Fruit fly (Drosophila melanogaster) whole organism, embryonic: ENCODE results near the gene CG5541.

Experiments
- CG10462 ChIP-seq: fragments of 200-800 bp; sonication (Bioruptor generic); optimal IDR thresholded peaks from 2 replicates; lab custom pipeline; 2016; ENCODE audit warnings: missing biosample characterization, missing genetic modification characterization
- CG10543 ChIP-seq: fragments of 200-800 bp; sonication (Bioruptor generic); optimal IDR thresholded peaks from 3 replicates; lab custom pipeline; 2017; ENCODE audit warnings: missing biosample characterization, mild to moderate bottlenecking, missing genetic modification characterization, moderate library complexity
- CG12744 ChIP-seq: fragments of 200-800 bp; sonication (Bioruptor generic); optimal IDR thresholded peaks from 2 replicates; lab custom pipeline; 2016; ENCODE audit warnings: missing biosample characterization, missing genetic modification characterization
- CG12942 ChIP-seq: fragments of 200-800 bp; sonication (Bioruptor generic); optimal IDR thresholded peaks from 3 replicates; lab custom pipeline; 2016; ENCODE audit warnings: missing biosample characterization, missing genetic modification characterization
- CG13287 ChIP-seq: fragments of 200-800 bp; sonication (Bioruptor generic); IDR thresholded peaks from 2 replicates; pipeline ENCODE4 v1.3.6; 2022; ENCODE audit warnings: missing biosample characterization, missing genetic modification characterization; ENCODE audit not compliant: partially characterized antibody
- CG13894 ChIP-seq: fragments of 200-800 bp; sonication (Bioruptor generic); optimal IDR thresholded peaks from 3 replicates; lab custom pipeline; 2018; ENCODE audit warnings: missing biosample characterization, mild to moderate bottlenecking, missing genetic modification characterization, moderate library complexity
- CG14014 ChIP-seq: fragments of 200-800 bp; sonication (Bioruptor generic); IDR thresholded peaks from 2 replicates; pipeline ENCODE4 v1.3.6; 2022; ENCODE audit warnings: missing biosample characterization, missing genetic modification characterization
- CG16779 ChIP-seq: fragments of 200-800 bp; sonication (Bioruptor generic); IDR thresholded peaks from 2 replicates; pipeline ENCODE4 v1.3.6; 2022; ENCODE audit warnings: missing biosample characterization, missing genetic modification characterization
- CG17186 ChIP-seq: fragments of 200-800 bp; sonication (Bioruptor generic); optimal IDR thresholded peaks from 3 replicates; lab custom pipeline; 2017; ENCODE audit warnings: missing biosample characterization, missing genetic modification reagents, missing genetic modification characterization
- CG2199 ChIP-seq: fragments of 200-800 bp; sonication (Bioruptor generic); IDR thresholded peaks from 3 replicates; pipeline ENCODE4 v1.3.6; 2022; ENCODE audit warnings: missing biosample characterization, missing genetic modification characterization
- CG30431 ChIP-seq: fragments of 200-800 bp; sonication (Bioruptor generic); optimal IDR thresholded peaks from 2 replicates; lab custom pipeline; 2017; ENCODE audit warnings: missing biosample characterization, missing genetic modification characterization
- CG31388 ChIP-seq: fragments of 200-800 bp; sonication (Bioruptor generic); optimal IDR thresholded peaks from 2 replicates; lab custom pipeline; 2016; ENCODE audit warnings: missing biosample characterization, missing genetic modification characterization
- CG3995 ChIP-seq: fragments of 200-800 bp; sonication (Bioruptor generic); optimal IDR thresholded peaks from 3 replicates; lab custom pipeline; 2016; ENCODE audit warnings: missing biosample characterization, missing genetic modification characterization
- CG4282 ChIP-seq: fragments of 200-800 bp; sonication (Bioruptor generic); optimal IDR thresholded peaks from 2 replicates; lab custom pipeline; 2016; ENCODE audit warnings: missing biosample characterization, missing genetic modification characterization
- CG4424 ChIP-seq: fragments of 200-800 bp; sonication (Bioruptor generic); optimal IDR thresholded peaks from 3 replicates; lab custom pipeline; 2016; ENCODE audit warnings: missing biosample characterization, missing genetic modification characterization
- CG6854 ChIP-seq: fragments of 200-800 bp; sonication (Bioruptor generic); optimal IDR thresholded peaks from 3 replicates; lab custom pipeline; 2017; ENCODE audit warnings: missing biosample characterization, mild to moderate bottlenecking, missing genetic modification characterization
- CG8924 ChIP-seq: fragments of 200-800 bp; optimal IDR thresholded peaks from 3 replicates; lab custom pipeline; 2019; ENCODE audit warnings: missing biosample characterization, mild to moderate bottlenecking, missing genetic modification characterization, moderate library complexity
- CG9609 ChIP-seq: fragments of 200-800 bp; sonication (Bioruptor generic); optimal IDR thresholded peaks from 3 replicates; lab custom pipeline; 2016; ENCODE audit warnings: missing biosample characterization, missing genetic modification characterization
- GATAe ChIP-seq: fragments of 200-800 bp; sonication (Bioruptor generic); conservative IDR thresholded peaks from 2 replicates; pipeline ENCODE4 v1.3.6; 2022; ENCODE audit warnings: missing biosample characterization, missing genetic modification characterization
- H15 ChIP-seq: fragments of 200-800 bp; sonication (Bioruptor generic); IDR thresholded peaks from 3 replicates; pipeline ENCODE4 v1.3.6; 2022; ENCODE audit warnings: missing biosample characterization, missing genetic modification characterization
- HLHmδ ChIP-seq: fragments of 200-800 bp; sonication (Bioruptor generic); optimal IDR thresholded peaks from 2 replicates; lab custom pipeline; 2018; ENCODE audit warnings: missing biosample characterization, mild to moderate bottlenecking, missing genetic modification characterization, moderate library complexity
- Hey ChIP-seq: fragments of 200-800 bp; sonication (Bioruptor generic); optimal IDR thresholded peaks from 3 replicates; lab custom pipeline; 2018; ENCODE audit warnings: missing biosample characterization, mild to moderate bottlenecking, missing genetic modification characterization
- Hr3 ChIP-seq: fragments of 200-800 bp; sonication (Bioruptor generic); optimal IDR thresholded peaks from 3 replicates; lab custom pipeline; 2016; ENCODE audit warnings: missing biosample characterization, missing genetic modification characterization
- Med ChIP-seq: fragments of 200-800 bp; sonication (Bioruptor generic); peaks from one replicate; lab custom pipeline; 2016; ENCODE audit warnings: missing biosample characterization, missing genetic modification characterization, mild to moderate bottlenecking, inconsistent platforms, moderate library complexity
- Mes4 ChIP-seq: fragments of 200-800 bp; sonication (Bioruptor generic); optimal IDR thresholded peaks from 2 replicates; lab custom pipeline; 2016; ENCODE audit warnings: missing biosample characterization, missing genetic modification characterization
- Neu2 ChIP-seq: fragments of 200-800 bp; sonication (Bioruptor generic); optimal IDR thresholded peaks from 3 replicates; lab custom pipeline; 2016; ENCODE audit warnings: missing biosample characterization, missing genetic modification characterization, borderline replicate concordance
- Poxn ChIP-seq: fragments of 200-800 bp; sonication (Bioruptor generic); IDR thresholded peaks from 2 replicates; pipeline ENCODE4 v1.3.6; 2022; ENCODE audit warnings: missing biosample characterization, missing genetic modification characterization
- Sox102F ChIP-seq: fragments of 200-800 bp; sonication (Bioruptor generic); optimal IDR thresholded peaks from 2 replicates; lab custom pipeline; 2018; ENCODE audit warnings: missing biosample characterization, mild to moderate bottlenecking, missing genetic modification characterization, moderate library complexity
- ab ChIP-seq: fragments of 200-800 bp; sonication (Bioruptor generic); optimal IDR thresholded peaks from 2 replicates; lab custom pipeline; 2016; ENCODE audit warnings: missing biosample characterization, missing genetic modification characterization
- al ChIP-seq: fragments of 200-800 bp; sonication (Bioruptor generic); IDR thresholded peaks from 2 replicates; pipeline ENCODE4 v1.3.6; 2022; ENCODE audit warnings: missing biosample characterization, missing genetic modification characterization
- chn ChIP-seq: fragments of 200-800 bp; sonication (Bioruptor generic); optimal IDR thresholded peaks from 2 replicates; lab custom pipeline; 2016; ENCODE audit warnings: missing biosample characterization, missing genetic modification characterization
- cwo ChIP-seq: fragments of 200-800 bp; sonication (Bioruptor generic); optimal IDR thresholded peaks from 3 replicates; lab custom pipeline; 2017; ENCODE audit warnings: missing biosample characterization, missing genetic modification characterization, mild to moderate bottlenecking, moderate library complexity, missing genetic modification reagents
- da ChIP-seq: fragments of 200-800 bp; sonication (Bioruptor generic); optimal IDR thresholded peaks from 2 replicates; lab custom pipeline; 2016; ENCODE audit warnings: missing biosample characterization, missing genetic modification characterization
- dan ChIP-seq: fragments of 200-800 bp; sonication (Bioruptor generic); IDR thresholded peaks from 2 replicates; pipeline ENCODE4 v1.3.6; 2022; ENCODE audit warnings: missing biosample characterization, missing genetic modification characterization
- en ChIP-seq: fragments of 200-800 bp; sonication (Bioruptor generic); optimal IDR thresholded peaks from 2 replicates; lab custom pipeline; 2016; ENCODE audit warnings: missing biosample characterization, missing genetic modification characterization
- grn ChIP-seq: fragments of 200-800 bp; sonication (Bioruptor generic); optimal IDR thresholded peaks from 3 replicates; lab custom pipeline; 2017; ENCODE audit warnings: missing biosample characterization, missing genetic modification characterization
- gt ChIP-seq: fragments of 200-800 bp; sonication (Bioruptor generic); IDR thresholded peaks from 2 replicates; pipeline ENCODE4 v1.3.6; 2022; ENCODE audit warnings: missing biosample characterization, missing genetic modification characterization
- ham ChIP-seq: fragments of 200-800 bp; sonication (Bioruptor generic); IDR thresholded peaks from 2 replicates; pipeline ENCODE4 v1.3.6; 2022; ENCODE audit warnings: missing biosample characterization, missing genetic modification characterization
- inv ChIP-seq: fragments of 200-800 bp; sonication (Bioruptor generic); IDR thresholded peaks from 2 replicates; pipeline ENCODE4 v1.3.6; 2022; ENCODE audit warnings: missing biosample characterization, missing genetic modification characterization; ENCODE audit not compliant: partially characterized antibody
- kay ChIP-seq: fragments of 200-800 bp; sonication (Bioruptor generic); optimal IDR thresholded peaks from 2 replicates; lab custom pipeline; 2016; ENCODE audit warnings: missing biosample characterization, missing genetic modification characterization
- mirr ChIP-seq: fragments of 200-800 bp; sonication (Bioruptor generic); optimal IDR thresholded peaks from 3 replicates; lab custom pipeline; 2018; ENCODE audit warnings: missing biosample characterization, mild to moderate bottlenecking, missing genetic modification characterization
- nerfin-2 ChIP-seq: fragments of 200-800 bp; sonication (Bioruptor generic); IDR thresholded peaks from 2 replicates; pipeline ENCODE4 v1.3.6; 2022; ENCODE audit warnings: missing biosample characterization, missing genetic modification characterization; ENCODE audit not compliant: partially characterized antibody
- org-1 ChIP-seq: fragments of 200-800 bp; sonication (Bioruptor generic); optimal IDR thresholded peaks from 2 replicates; lab custom pipeline; 2017; ENCODE audit warnings: missing biosample characterization, missing genetic modification characterization
- pita ChIP-seq: fragments of 200-800 bp; sonication (Bioruptor generic); optimal IDR thresholded peaks from 2 replicates; lab custom pipeline; 2017; ENCODE audit warnings: missing biosample characterization, mild to moderate bottlenecking, missing genetic modification characterization
- salm ChIP-seq: fragments of 200-800 bp; sonication (Bioruptor generic); optimal IDR thresholded peaks from 2 replicates; lab custom pipeline; 2018; ENCODE audit warnings: missing biosample characterization, mild to moderate bottlenecking, missing genetic modification characterization
- sna ChIP-seq: fragments of 200-800 bp; sonication (Bioruptor generic); IDR thresholded peaks from 2 replicates; pipeline ENCODE4 v1.3.6; 2022; ENCODE audit warnings: missing biosample characterization, missing genetic modification characterization; ENCODE audit not compliant: partially characterized antibody
- ssp ChIP-seq: fragments of 200-800 bp; sonication (Bioruptor generic); IDR thresholded peaks from 2 replicates; pipeline ENCODE4 v1.3.6; 2022; ENCODE audit warnings: missing biosample characterization, missing genetic modification characterization
- vfl ChIP-seq: fragments of 200-800 bp; sonication (Bioruptor generic); optimal IDR thresholded peaks from 2 replicates; lab custom pipeline; 2016; ENCODE audit warnings: missing biosample characterization, missing genetic modification characterization
- wor ChIP-seq: fragments of 200-800 bp; sonication (Bioruptor generic); IDR thresholded peaks from 2 replicates; pipeline ENCODE4 v1.3.6; 2022; ENCODE audit warnings: missing biosample characterization, missing genetic modification characterization
- zfh1 ChIP-seq: fragments of 200-800 bp; sonication (Bioruptor generic); IDR thresholded peaks from 3 replicates; pipeline ENCODE4 v1.3.6; 2022; ENCODE audit warnings: missing biosample characterization, missing genetic modification characterization

The CG5541 gene

DNA sequence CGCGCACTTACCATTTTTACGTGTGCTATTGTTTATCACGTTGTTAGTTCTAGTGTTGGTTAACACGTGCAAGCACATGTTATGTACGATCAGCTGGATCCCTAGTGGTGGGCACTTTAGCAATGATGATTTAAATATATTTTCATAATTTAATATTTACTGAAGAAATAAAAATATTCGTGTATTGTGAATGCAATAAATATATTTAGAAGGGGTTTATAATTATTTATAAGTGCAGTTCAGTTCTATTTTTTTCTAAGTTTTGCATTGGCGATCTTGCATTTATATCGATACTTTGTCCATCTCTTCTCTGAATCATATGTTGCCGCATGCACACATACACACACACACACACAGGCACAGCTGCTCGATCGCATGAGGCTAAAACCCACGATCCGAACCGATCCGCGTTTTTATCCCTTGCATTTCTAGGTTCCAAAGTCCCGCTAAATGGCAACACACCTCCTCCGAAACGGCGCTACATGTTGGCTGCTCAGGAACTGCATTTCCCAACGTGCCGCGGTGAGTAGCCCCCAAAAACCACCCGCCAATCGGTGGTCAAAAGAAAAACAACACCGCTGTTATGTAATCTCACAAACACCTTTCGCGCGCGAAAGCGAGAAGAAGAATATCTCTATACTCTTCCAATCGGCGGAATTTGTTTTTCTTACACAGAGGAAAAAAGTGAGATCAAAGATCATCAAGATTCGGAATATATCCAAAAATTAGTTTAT, 42.0 kb downstream of the CG5541 start, which contains the start of the genes CG15027 and Dbct (continued):
- TF ChIP-seq Sox102F (GFP tag; lab: Kevin White, UChicago), result peak; percentile 65
- peak; percentile 35 for TF ChIP-seq vfl
- no peak for TF ChIP-seq Hey
- peak; percentile 49; the same call in 1 of the 2 replicates for TF ChIP-seq wor (GFP tag; lab: Robert Waterston, UW)
- peak; percentile 28 for TF ChIP-seq org-1 (GFP tag; lab: Kevin White, UChicago)
- peak; percentile 41; the same call in 1 of the 2 replicates for TF ChIP-seq gt (GFP tag; lab: Robert Waterston, UW)
- TF ChIP-seq CG14014 (GFP tag; lab: Robert Waterston, UW), result peak; percentile 46; the same call in 1 of the 2 replicates
- no peak for TF ChIP-seq HLHmδ (GFP tag; lab: Kevin White, UChicago)
- no peak for TF ChIP-seq da (GFP tag; lab: Kevin White, UChicago)
- no peak for TF ChIP-seq dan (GFP tag; lab: Robert Waterston, UW)
- TF ChIP-seq CG4282 (GFP tag; lab: Kevin White, UChicago), result no peak
- TF ChIP-seq CG13287 (GFP tag; lab: Robert Waterston, UW), result peak; percentile 84
- TF ChIP-seq al (GFP tag; lab: Robert Waterston, UW), result peak; percentile 64
- no peak for TF ChIP-seq ab (GFP tag; lab: Kevin White, UChicago)
- peak; percentile 4 for TF ChIP-seq CG31388 (GFP tag; lab: Kevin White, UChicago)
- no peak for TF ChIP-seq salm
- TF ChIP-seq en (GFP tag; lab: Kevin White, UChicago), result no peak
- TF ChIP-seq CG10543, result peak; percentile 79
- TF ChIP-seq Neu2, result no peak
- no peak for TF ChIP-seq nerfin-2 (GFP tag; lab: Robert Waterston, UW)
- no peak for TF ChIP-seq CG12744 (GFP tag; lab: Kevin White, UChicago)
- TF ChIP-seq kay (GFP tag; lab: Kevin White, UChicago), result peak; percentile 85
- TF ChIP-seq CG12942 (GFP tag; lab: Kevin White, UChicago), result peak; percentile 72
- no peak for TF ChIP-seq Mes4
- peak; percentile 80 for TF ChIP-seq sna
- TF ChIP-seq CG8924 (tag; lab: Kevin White, UChicago), result peak; percentile 70
- no peak for TF ChIP-seq ham (GFP tag; lab: Robert Waterston, UW)
- TF ChIP-seq Med (GFP tag; lab: Kevin White, UChicago), result peak; percentile 69
- TF ChIP-seq CG16779 (GFP tag; lab: Robert Waterston, UW), result no peak
- no peak for TF ChIP-seq grn
- 0 out of 2 replicates have a peak, but pooled peaks have one; percentile 20 for TF ChIP-seq Poxn (GFP tag; lab: Robert Waterston, UW)
- TF ChIP-seq CG3995 (GFP tag; lab: Kevin White, UChicago), result no peak
- TF ChIP-seq Hr3 (GFP tag; lab: Kevin White, UChicago), result peak; percentile 55
- TF ChIP-seq inv (GFP tag; lab: Robert Waterston, UW), result peak; percentile 62
- TF ChIP-seq cwo (GFP tag; lab: Kevin White, UChicago), result peak; percentile 14
- 0 out of 3 replicates have a peak, but pooled peaks have one; percentile 37 for TF ChIP-seq CG2199 (GFP tag; lab: Robert Waterston, UW)
- no peak for TF ChIP-seq mirr (GFP tag; lab: Kevin White, UChicago)
- no peak for TF ChIP-seq CG6854
- TF ChIP-seq H15 (GFP tag; lab: Robert Waterston, UW), result 0 out of 3 replicates have a peak, but pooled peaks have one; percentile 43
- peak; percentile 52 for TF ChIP-seq ssp
- peak; percentile 12 for TF ChIP-seq CG30431 (GFP tag; lab: Kevin White, UChicago)
- no peak for TF ChIP-seq chn (GFP tag; lab: Kevin White, UChicago)
- TF ChIP-seq CG10462 (GFP tag; lab: Kevin White, UChicago), result no peak
- TF ChIP-seq zfh1 (GFP tag; lab: Robert Waterston, UW), result peak; percentile 73
- no peak for TF ChIP-seq GATAe
- TF ChIP-seq CG17186 (GFP tag; lab: Kevin White, UChicago), result no peak
- peak; percentile 47 for TF ChIP-seq CG13894 (tag; lab: Kevin White, UChicago)
- TF ChIP-seq CG4424, result peak; percentile 61
- TF ChIP-seq CG9609, result peak; percentile 17
- TF ChIP-seq pita (GFP tag; lab: Kevin White, UChicago), result no peak
